Worm (Caenorhabditis elegans) whole organism, L3 larva: ENCODE data around the gene M03E7.3.

ENCODE experiments used
- ZK546.5 ChIP-seq: sonication (generic microtip); optimal IDR thresholded peaks from 2 replicates; lab custom pipeline; 2017; ENCODE audit warnings: missing biosample characterization, missing genetic modification characterization
- ama-1 ChIP-seq: fragments of 150-350 bp; optimal IDR thresholded peaks from 2 replicates; lab custom pipeline; 2018
- ceh-82 ChIP-seq: fragments of 150-350 bp; optimal IDR thresholded peaks from 2 replicates; lab custom pipeline; 2014; ENCODE audit warnings: missing biosample characterization, missing genetic modification characterization
- ceh-9 ChIP-seq: sonication (generic microtip); optimal IDR thresholded peaks from 2 replicates; lab custom pipeline; 2018; ENCODE audit warnings: missing biosample characterization, missing genetic modification characterization
- daf-12 ChIP-seq: fragments of 150-350 bp; optimal IDR thresholded peaks from 2 replicates; lab custom pipeline; 2014; ENCODE audit warnings: missing biosample characterization, missing genetic modification reagents, missing genetic modification characterization
- fkh-10 ChIP-seq: sonication (generic microtip); optimal IDR thresholded peaks from 2 replicates; lab custom pipeline; 2017; ENCODE audit warnings: missing biosample characterization, missing genetic modification reagents, missing genetic modification characterization
- mdl-1 ChIP-seq: fragments of 150-350 bp; optimal IDR thresholded peaks from 2 replicates; lab custom pipeline; 2014; ENCODE audit warnings: missing biosample characterization, missing genetic modification characterization
- nfya-1 ChIP-seq: sonication (generic microtip); optimal IDR thresholded peaks from 2 replicates; lab custom pipeline; 2017; ENCODE audit warnings: missing genetic modification characterization, mild to moderate bottlenecking, missing compliant biosample characterization, antibody characterized with exemption, moderate library complexity; ENCODE audit not compliant: insufficient read depth
- nhr-25 ChIP-seq: sonication (generic microtip); optimal IDR thresholded peaks from 2 replicates; lab custom pipeline; 2017; ENCODE audit warnings: missing biosample characterization, missing genetic modification characterization
- nhr-28 ChIP-seq: fragments of 150-350 bp; optimal IDR thresholded peaks from 2 replicates; lab custom pipeline; 2014; ENCODE audit warnings: missing biosample characterization, missing genetic modification characterization
- pha-4 ChIP-seq: fragments of 150-350 bp; optimal IDR thresholded peaks from 2 replicates; lab custom pipeline; 2014; ENCODE audit warnings: missing biosample characterization, missing genetic modification reagents, missing genetic modification characterization
- skn-1 ChIP-seq: fragments of 150-350 bp; optimal IDR thresholded peaks from 2 replicates; lab custom pipeline; 2014; ENCODE audit warnings: missing biosample characterization, missing genetic modification characterization
- ztf-11 ChIP-seq: fragments of 150-350 bp; optimal IDR thresholded peaks from 2 replicates; lab custom pipeline; 2014; ENCODE audit warnings: missing biosample characterization, missing genetic modification characterization

DNA sequence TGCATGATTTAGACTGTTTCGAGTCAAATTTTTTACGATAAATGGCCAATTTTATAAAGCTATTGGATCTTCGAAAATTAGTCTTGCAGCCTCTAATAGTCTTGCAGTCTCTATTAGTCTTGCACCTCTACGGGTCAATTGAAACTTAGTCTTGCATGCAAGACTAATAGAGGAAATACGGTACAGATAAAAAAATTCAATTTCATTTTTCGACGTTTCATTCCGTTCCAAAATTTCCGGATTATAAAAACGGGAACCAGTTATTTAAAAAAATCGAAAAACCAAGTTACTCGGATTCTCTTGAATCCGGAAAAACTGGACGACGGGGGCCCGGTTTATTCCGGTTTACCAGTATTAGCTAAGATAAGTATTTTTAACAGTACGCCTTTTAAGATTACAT, 6.6 kb downstream of the M03E7.3 start, which contains the start of gene M03E7.1:
- TF ChIP-seq nfya-1 (no peak), ZK546.5 (no peak), fkh-10 (GFP tag; lab: Kevin White, UChicago) (no peak), ztf-11 (no peak), mdl-1 (tag; lab: Kevin White, UChicago) (no peak), nhr-28 (no peak), ama-1 (no peak), pha-4 (no peak), nhr-25 (tag; lab: Kevin White, UChicago) (no peak), ceh-9 (tag; lab: Kevin White, UChicago) (no peak), daf-12 (no peak), ceh-82 (tag; lab: Kevin White, UChicago) (no peak), skn-1 (tag; lab: Kevin White, UChicago) (no peak)
